Worm (Caenorhabditis elegans) whole organism, L4/young adult: ENCODE data around the gene Y82E9BR.17.

ENCODE experiments used
- W03F9.2 ChIP-seq: fragments of 150-350 bp; optimal IDR thresholded peaks from 2 replicates; lab custom pipeline; 2014; ENCODE audit warnings: missing biosample characterization, missing genetic modification characterization
- him-1 ChIP-seq: sonication (generic microtip); optimal IDR thresholded peaks from 2 replicates; lab custom pipeline; 2016; ENCODE audit warnings: missing genotype, missing genetic modification reagents, missing genetic modification characterization, missing compliant biosample characterization

DNA sequence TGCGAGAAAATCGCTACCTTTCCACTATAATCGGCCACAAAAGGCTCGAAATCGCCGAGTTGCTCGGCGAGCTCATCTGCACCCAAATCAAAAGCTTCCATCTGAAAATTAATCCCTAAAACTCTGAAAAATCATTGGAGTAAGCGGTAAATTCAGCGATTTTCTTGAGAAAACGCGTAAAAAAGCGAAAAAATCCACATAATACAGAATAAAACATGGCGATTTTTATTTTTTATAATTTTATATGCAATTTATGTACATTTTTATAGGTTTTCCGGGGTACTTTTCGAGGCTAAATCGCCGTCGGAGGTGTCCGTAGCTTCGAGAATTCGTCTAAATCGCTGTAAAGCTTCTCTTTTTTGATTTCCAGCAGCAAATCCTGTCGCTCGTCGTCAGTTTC is 39.7 kb upstream of the Y82E9BR.17 start, which contains the start of gene Y82E9BR.19:
- no peak for TF ChIP-seq him-1 (tag; lab: Kevin White, UChicago)
- TF ChIP-seq W03F9.2, result no peak
